Worm (Caenorhabditis elegans): ENCODE data around the gene dct-14.

dct-14 gene

ce11 chrV:20457155-20457554 lies 43.1 kb downstream of the dct-14 start:
- TF ChIP-seq lin-35 (GFP tag; optimal IDR thresholded peaks at IDR 0.05) (no peak), ceh-82 (tag; optimal IDR thresholded peaks at IDR 0.05) (peak in 1 of 3 experiments; percentile 8), pag-3 (tag; optimal IDR thresholded peaks at IDR 0.05; ENCODE audit: borderline replicate concordance, insufficient read depth) (peak; percentile 10), dsc-1 (tag; optimal IDR thresholded peaks at IDR 0.05) (peak; percentile 44)

ce11 chrV:20455637-20456036 lies 44.7 kb downstream of the dct-14 start:
- TF ChIP-seq unc-130 (tag; optimal IDR thresholded peaks at IDR 0.05) (no peak), nhr-90 (tag; optimal IDR thresholded peaks at IDR 0.05; ENCODE audit: poor library complexity) (no peak), aha-1 (tag; optimal IDR thresholded peaks at IDR 0.05) (no peak), skn-1 (tag; optimal IDR thresholded peaks at IDR 0.05) (no peak), mef-2 (tag; optimal IDR thresholded peaks at IDR 0.05) (no peak), alr-1 (tag; optimal IDR thresholded peaks at IDR 0.05; ENCODE audit: borderline replicate concordance) (no peak), lin-39 (tag; optimal IDR thresholded peaks at IDR 0.05) (peak; percentile 13), ceh-63 (GFP tag; optimal IDR thresholded peaks at IDR 0.05) (no peak), dpl-1 (GFP tag; optimal IDR thresholded peaks at IDR 0.05) (no peak), unc-86 (tag; optimal IDR thresholded peaks at IDR 0.05) (no peak), nhr-84 (tag; optimal IDR thresholded peaks at IDR 0.05) (no peak), isw-1 (GFP tag; IDR thresholded peaks at IDR 0.05) (no peak), nhr-28 (tag; optimal IDR thresholded peaks at IDR 0.05) (no peak), egl-13 (tag; optimal IDR thresholded peaks at IDR 0.05) (no peak), pax-3 (tag; optimal IDR thresholded peaks at IDR 0.05) (no peak), lsy-2 (tag; optimal IDR thresholded peaks at IDR 0.05) (peak in 1 of 2 experiments; percentile 3), unc-62 (GFP tag; optimal IDR thresholded peaks at IDR 0.05) (no peak), hlh-4 (tag; optimal IDR thresholded peaks at IDR 0.05) (no peak), fkh-10 (GFP tag; optimal IDR thresholded peaks at IDR 0.05) (no peak), fkh-4 (tag; optimal IDR thresholded peaks at IDR 0.05; ENCODE audit: borderline replicate concordance) (no peak), xbp-1 (tag; optimal IDR thresholded peaks at IDR 0.05) (peak; percentile 13), fkh-8 (tag; optimal IDR thresholded peaks at IDR 0.05) (no peak), mdl-1 (tag; optimal IDR thresholded peaks at IDR 0.05) (peak in 1 of 2 experiments; percentile 20), grh-1 (GFP tag; IDR thresholded peaks at IDR 0.05) (no peak), mab-9 (GFP tag; IDR thresholded peaks at IDR 0.05) (no peak), F16B12.6 (tag; optimal IDR thresholded peaks at IDR 0.05) (no peak), swsn-7 (tag; optimal IDR thresholded peaks at IDR 0.05) (peak; percentile 59), lin-14 (GFP tag; optimal IDR thresholded peaks at IDR 0.05) (no peak), tbx-2 (tag; optimal IDR thresholded peaks at IDR 0.05) (no peak), nhr-77 (tag; optimal IDR thresholded peaks at IDR 0.05) (no peak), vab-15 (tag; optimal IDR thresholded peaks at IDR 0.05) (no peak), ceh-8 (GFP tag; optimal IDR thresholded peaks at IDR 0.05) (no peak), dsc-1 (tag; optimal IDR thresholded peaks at IDR 0.05) (peak; percentile 54), nhr-11 (tag; optimal IDR thresholded peaks at IDR 0.05) (no peak), sptf-1 (tag; optimal IDR thresholded peaks at IDR 0.05) (no peak), snpc-4 (tag; optimal IDR thresholded peaks at IDR 0.05) (peak; percentile 98), snu-23 (GFP tag; optimal IDR thresholded peaks at IDR 0.05) (peak; percentile 52), ztf-4 (tag; optimal IDR thresholded peaks at IDR 0.05) (no peak), nhr-85 (tag) (no peak), fos-1 (tag; optimal IDR thresholded peaks at IDR 0.05) (no peak), Y116A8C.19 (tag; optimal IDR thresholded peaks at IDR 0.05; ENCODE audit: borderline replicate concordance) (no peak), jun-1 (tag; optimal IDR thresholded peaks at IDR 0.05) (no peak), nhr-237 (tag; optimal IDR thresholded peaks at IDR 0.05) (no peak), C16A3.4 (tag; optimal IDR thresholded peaks at IDR 0.05) (no peak), unc-98 (GFP tag; IDR thresholded peaks at IDR 0.05) (no peak), unc-30 (tag; optimal IDR thresholded peaks at IDR 0.05) (no peak), pqm-1 (tag; optimal IDR thresholded peaks at IDR 0.05) (no peak), lin-13 (GFP tag; optimal IDR thresholded peaks at IDR 0.05) (no peak), C04F5.9 (tag; optimal IDR thresholded peaks at IDR 0.05) (no peak)

Measured in whole organism, L1 larva.